Fruit fly (Drosophila melanogaster) whole organism, prepupa: Measurements from ENCODE around the gene CG31068.

Experiments
- Blimp-1 ChIP-seq: fragments of 200-800 bp; sonication (Bioruptor generic); optimal IDR thresholded peaks from 3 replicates; lab custom pipeline; 2017; ENCODE audit warnings: missing biosample characterization, missing genetic modification characterization, mild to moderate bottlenecking, moderate library complexity, missing genetic modification reagents
- CG10631 ChIP-seq: fragments of 200-800 bp; sonication (Bioruptor generic); optimal IDR thresholded peaks from 2 replicates; lab custom pipeline; 2016; ENCODE audit warnings: missing biosample characterization, missing genetic modification characterization
- CG11294 ChIP-seq: fragments of 200-800 bp; sonication (Bioruptor generic); IDR thresholded peaks from 2 replicates; pipeline ENCODE4 v1.3.6; 2022; ENCODE audit warnings: missing biosample characterization, missing genetic modification characterization
- CG11902 ChIP-seq: fragments of 200-800 bp; sonication (Bioruptor generic); optimal IDR thresholded peaks from 3 replicates; lab custom pipeline; 2016; ENCODE audit warnings: missing biosample characterization, missing genetic modification characterization
- CG15336 ChIP-seq: fragments of 200-800 bp; sonication (Bioruptor generic); IDR thresholded peaks from 2 replicates; pipeline ENCODE4 v1.3.6; 2022; ENCODE audit warnings: missing biosample characterization, missing genetic modification characterization
- CG1621 ChIP-seq: fragments of 200-800 bp; sonication (Bioruptor generic); optimal IDR thresholded peaks from 3 replicates; lab custom pipeline; 2018; ENCODE audit warnings: missing biosample characterization, mild to moderate bottlenecking, missing genetic modification characterization
- CG3032 ChIP-seq: fragments of 200-800 bp; optimal IDR thresholded peaks from 2 replicates; lab custom pipeline; 2019; ENCODE audit warnings: missing biosample characterization, mild to moderate bottlenecking, missing genetic modification characterization, moderate library complexity
- CG31627 ChIP-seq: fragments of 200-800 bp; sonication (Bioruptor generic); optimal IDR thresholded peaks from 3 replicates; lab custom pipeline; 2016; ENCODE audit warnings: missing biosample characterization, missing genetic modification characterization
- CG34406 ChIP-seq: fragments of 200-800 bp; sonication (Bioruptor generic); optimal IDR thresholded peaks from 3 replicates; lab custom pipeline; 2016; ENCODE audit warnings: missing biosample characterization, missing genetic modification characterization
- CG6163 ChIP-seq: fragments of 200-800 bp; sonication (Bioruptor generic); IDR thresholded peaks from 3 replicates; pipeline ENCODE4 v1.3.6; 2022; ENCODE audit warnings: missing biosample characterization, missing genetic modification characterization
- CG6792 ChIP-seq: fragments of 200-800 bp; sonication (Bioruptor generic); optimal IDR thresholded peaks from 3 replicates; lab custom pipeline; 2016; ENCODE audit warnings: missing biosample characterization, missing genetic modification characterization
- CG6808 ChIP-seq: fragments of 200-800 bp; sonication (Bioruptor generic); optimal IDR thresholded peaks from 3 replicates; lab custom pipeline; 2017; ENCODE audit warnings: missing biosample characterization, missing genetic modification characterization, mild to moderate bottlenecking, moderate library complexity, missing genetic modification reagents
- CG6854 ChIP-seq: fragments of 200-800 bp; sonication (Bioruptor generic); optimal IDR thresholded peaks from 2 replicates; lab custom pipeline; 2017; ENCODE audit warnings: missing biosample characterization, mild to moderate bottlenecking, missing genetic modification characterization
- CG7368 ChIP-seq: fragments of 200-800 bp; sonication (Bioruptor generic); optimal IDR thresholded peaks from 3 replicates; lab custom pipeline; 2016; ENCODE audit warnings: missing biosample characterization, missing genetic modification characterization
- CG8119 ChIP-seq: fragments of 200-800 bp; sonication (Bioruptor generic); IDR thresholded peaks from 3 replicates; pipeline ENCODE4 v1.3.6; 2022; ENCODE audit warnings: missing biosample characterization, missing genetic modification characterization
- Eip75B ChIP-seq: fragments of 200-800 bp; sonication (Bioruptor generic); optimal IDR thresholded peaks from 3 replicates; lab custom pipeline; 2016; ENCODE audit warnings: missing biosample characterization, missing genetic modification characterization
- Eip78C ChIP-seq: fragments of 200-800 bp; sonication (Bioruptor generic); peaks from one replicate; lab custom pipeline; 2016; ENCODE audit warnings: missing biosample characterization, missing genetic modification characterization
- Ets21C ChIP-seq: fragments of 200-800 bp; sonication (Bioruptor generic); optimal IDR thresholded peaks from 3 replicates; lab custom pipeline; 2016; ENCODE audit warnings: missing biosample characterization, missing genetic modification characterization
- Ets96B ChIP-seq: fragments of 200-800 bp; optimal IDR thresholded peaks from 2 replicates; lab custom pipeline; 2019; ENCODE audit warnings: missing biosample characterization, mild to moderate bottlenecking, missing genetic modification characterization, moderate library complexity
- Gug ChIP-seq: fragments of 200-800 bp; sonication (Bioruptor generic); IDR thresholded peaks from 2 replicates; pipeline ENCODE4 v1.3.6; 2022; ENCODE audit warnings: missing biosample characterization, missing genetic modification characterization
- Hr38 ChIP-seq: sonication (Bioruptor generic); optimal IDR thresholded peaks from 2 replicates; lab custom pipeline; 2016; ENCODE audit warnings: missing biosample characterization, missing genetic modification characterization
- Hr39 ChIP-seq: fragments of 200-800 bp; sonication (Bioruptor generic); optimal IDR thresholded peaks from 2 replicates; lab custom pipeline; 2016; ENCODE audit warnings: missing biosample characterization, missing genetic modification characterization
- Hr4 ChIP-seq: fragments of 200-800 bp; sonication (Bioruptor generic); optimal IDR thresholded peaks from 3 replicates; lab custom pipeline; 2016; ENCODE audit warnings: missing biosample characterization, missing genetic modification characterization
- Lpt ChIP-seq: fragments of 200-800 bp; sonication (Bioruptor generic); optimal IDR thresholded peaks from 3 replicates; lab custom pipeline; 2016; ENCODE audit warnings: missing biosample characterization, missing genetic modification characterization
- Met ChIP-seq: fragments of 200-800 bp; sonication (Bioruptor generic); optimal IDR thresholded peaks from 3 replicates; lab custom pipeline; 2016; ENCODE audit warnings: missing biosample characterization, missing genetic modification characterization
- OdsH ChIP-seq: fragments of 200-800 bp; sonication (Bioruptor generic); optimal IDR thresholded peaks from 3 replicates; lab custom pipeline; 2016; ENCODE audit warnings: missing biosample characterization, missing genetic modification characterization
- Smox ChIP-seq: fragments of 200-800 bp; sonication (Bioruptor generic); optimal IDR thresholded peaks from 3 replicates; lab custom pipeline; 2016; ENCODE audit warnings: missing biosample characterization, missing genetic modification characterization
- Sox102F ChIP-seq: fragments of 200-800 bp; sonication (Bioruptor generic); optimal IDR thresholded peaks from 2 replicates; lab custom pipeline; 2016; ENCODE audit warnings: missing biosample characterization, mild to moderate bottlenecking, missing genetic modification characterization
- Sox14 ChIP-seq: fragments of 200-800 bp; sonication (Bioruptor generic); optimal IDR thresholded peaks from 3 replicates; lab custom pipeline; 2016; ENCODE audit warnings: missing biosample characterization, missing genetic modification characterization
- acj6 ChIP-seq: fragments of 200-800 bp; sonication (Bioruptor generic); optimal IDR thresholded peaks from 3 replicates; lab custom pipeline; 2016; ENCODE audit warnings: missing biosample characterization, missing genetic modification characterization
- dac ChIP-seq: fragments of 200-800 bp; sonication (Bioruptor generic); optimal IDR thresholded peaks from 2 replicates; lab custom pipeline; 2017; ENCODE audit warnings: missing biosample characterization, mild to moderate bottlenecking, missing genetic modification characterization
- dsx ChIP-seq: fragments of 200-800 bp; optimal IDR thresholded peaks from 3 replicates; lab custom pipeline; 2019; ENCODE audit warnings: missing biosample characterization, mild to moderate bottlenecking, missing genetic modification characterization, moderate library complexity; ENCODE audit not compliant: poor library complexity, severe bottlenecking
- esn ChIP-seq: fragments of 200-800 bp; sonication (Bioruptor generic); optimal IDR thresholded peaks from 2 replicates; lab custom pipeline; 2016; ENCODE audit warnings: missing biosample characterization, mild to moderate bottlenecking, missing genetic modification characterization, moderate library complexity
- fd59A ChIP-seq: fragments of 200-800 bp; sonication (Bioruptor generic); optimal IDR thresholded peaks from 2 replicates; lab custom pipeline; 2017; ENCODE audit warnings: missing biosample characterization, mild to moderate bottlenecking, missing genetic modification characterization, missing genetic modification reagents
- fd85E ChIP-seq: fragments of 200-800 bp; sonication (Bioruptor generic); optimal IDR thresholded peaks from 3 replicates; lab custom pipeline; 2016; ENCODE audit warnings: missing biosample characterization, missing genetic modification characterization
- fkh ChIP-seq: fragments of 200-800 bp; sonication (Bioruptor generic); optimal IDR thresholded peaks from 3 replicates; lab custom pipeline; 2017; ENCODE audit warnings: missing biosample characterization, mild to moderate bottlenecking, missing genetic modification characterization, moderate library complexity
- lz ChIP-seq: fragments of 200-800 bp; sonication (Bioruptor generic); optimal IDR thresholded peaks from 3 replicates; lab custom pipeline; 2016; ENCODE audit warnings: missing biosample characterization, missing genetic modification characterization
- net ChIP-seq: fragments of 200-800 bp; sonication (Bioruptor generic); optimal IDR thresholded peaks from 3 replicates; lab custom pipeline; 2016; ENCODE audit warnings: missing biosample characterization, missing genetic modification characterization
- pdm3 ChIP-seq: fragments of 200-800 bp; sonication (Bioruptor generic); optimal IDR thresholded peaks from 3 replicates; lab custom pipeline; 2016; ENCODE audit warnings: missing biosample characterization, missing genetic modification characterization
- salr ChIP-seq, 2 experiments: fragments of 200-800 bp; sonication (Bioruptor generic); optimal IDR thresholded peaks; 3 replicates each; lab custom pipeline; 2016 to 2018; ENCODE audit warnings: missing biosample characterization in 2 of 2, missing genetic modification characterization in 2 of 2, mild to moderate bottlenecking in 1 of 2
- spab ChIP-seq: fragments of 200-800 bp; sonication (Bioruptor generic); optimal IDR thresholded peaks from 2 replicates; lab custom pipeline; 2017; ENCODE audit warnings: missing biosample characterization, mild to moderate bottlenecking, missing genetic modification characterization, missing genetic modification reagents
- svp ChIP-seq: fragments of 200-800 bp; sonication (Bioruptor generic); peaks from one replicate; lab custom pipeline; 2016; ENCODE audit warnings: missing biosample characterization, missing genetic modification characterization
- topi ChIP-seq: fragments of 200-800 bp; sonication (Bioruptor generic); optimal IDR thresholded peaks from 3 replicates; lab custom pipeline; 2016; ENCODE audit warnings: missing biosample characterization, missing genetic modification characterization
- vri ChIP-seq: fragments of 200-800 bp; sonication (Bioruptor generic); optimal IDR thresholded peaks from 3 replicates; lab custom pipeline; 2016; ENCODE audit warnings: missing biosample characterization, mild to moderate bottlenecking, missing genetic modification characterization

CG31068 gene

dm6 chr3R:27253136-27253920 is 19.8 kb downstream of the CG31068 start, which contains the start of gene pll (continued):
- TF ChIP-seq pdm3 (GFP tag; lab: Kevin White, UChicago) (no peak), Smox (GFP tag; lab: Kevin White, UChicago) (peak; percentile 78), OdsH (GFP tag; lab: Kevin White, UChicago) (no peak), Ets96B (tag; lab: Kevin White, UChicago) (peak; percentile 73), fd85E (no peak), CG8119 (GFP tag; lab: Robert Waterston, UW) (peak; percentile 75), CG11902 (GFP tag; lab: Kevin White, UChicago) (peak; percentile 75), Hr39 (peak; percentile 81), Eip75B (GFP tag; lab: Kevin White, UChicago) (no peak), dac (no peak), CG3032 (tag; lab: Kevin White, UChicago) (peak; percentile 80), CG7368 (GFP tag; lab: Kevin White, UChicago) (no peak), vri (GFP tag; lab: Kevin White, UChicago) (no peak), Lpt (GFP tag; lab: Kevin White, UChicago) (peak; percentile 54), esn (GFP tag; lab: Kevin White, UChicago) (peak; percentile 85), svp (GFP tag; lab: Kevin White, UChicago) (peak; percentile 94), CG11294 (GFP tag; lab: Robert Waterston, UW) (peak; percentile 70; the same call in 1 of the 2 replicates), CG6808 (no peak), fkh (peak; percentile 17), CG31627 (GFP tag; lab: Kevin White, UChicago) (peak; percentile 85), lz (GFP tag; lab: Kevin White, UChicago) (peak; percentile 80), CG1621 (no peak), dsx (GFP tag; lab: Kevin White, UChicago) (peak; percentile 65), spab (no peak), CG6163 (GFP tag; lab: Robert Waterston, UW) (peak; percentile 91), CG6854 (GFP tag; lab: Kevin White, UChicago) (no peak), salr (GFP tag; optimal IDR thresholded peaks at IDR 0.05; lab: Kevin White, UChicago) (no peak)

- no peak for TF ChIP-seq acj6 (GFP tag; lab: Kevin White, UChicago)
- peak; percentile 42 for TF ChIP-seq Eip78C (GFP tag; lab: Kevin White, UChicago)
- TF ChIP-seq pdm3 (GFP tag; lab: Kevin White, UChicago): no peak
- TF ChIP-seq Ets96B (tag; lab: Kevin White, UChicago): no peak
- no peak for TF ChIP-seq net (GFP tag; lab: Kevin White, UChicago)
- TF ChIP-seq CG6808: no peak
- no peak for TF ChIP-seq dsx (GFP tag; lab: Kevin White, UChicago)
- TF ChIP-seq fkh: peak; percentile 47
- no peak for TF ChIP-seq Smox (GFP tag; lab: Kevin White, UChicago)
- TF ChIP-seq Blimp-1 (GFP tag; lab: Kevin White, UChicago): no peak
- no peak for TF ChIP-seq CG15336 (GFP tag; lab: Robert Waterston, UW)
- TF ChIP-seq salr (GFP tag; optimal IDR thresholded peaks at IDR 0.05; lab: Kevin White, UChicago): no peak
- no peak for TF ChIP-seq fd59A (GFP tag; lab: Kevin White, UChicago)
Observed at dm6 chr3R:27253921-27254376, 20.5 kb downstream of the CG31068 start.

dm6 chr3R:27263434-27264215 is 30.1 kb downstream of the CG31068 start, which contains the start of gene woc:
Gene woc (minus strand): TSS chr3R:27264055.
- peak; percentile 27 for TF ChIP-seq Ets21C (GFP tag; lab: Kevin White, UChicago)
- TF ChIP-seq CG34406 (GFP tag; lab: Kevin White, UChicago): peak; percentile 67
- TF ChIP-seq CG10631: peak; percentile 57
- TF ChIP-seq net (GFP tag; lab: Kevin White, UChicago): peak; percentile 87
- peak; percentile 82 for TF ChIP-seq dac
- TF ChIP-seq Met: no peak
- no peak for TF ChIP-seq Smox (GFP tag; lab: Kevin White, UChicago)
- TF ChIP-seq Sox14 (GFP tag; lab: Kevin White, UChicago): peak; percentile 87
- TF ChIP-seq svp (GFP tag; lab: Kevin White, UChicago): no peak
- peak; percentile 83 for TF ChIP-seq CG8119 (GFP tag; lab: Robert Waterston, UW)
- TF ChIP-seq Hr4: peak; percentile 38
- peak; percentile 77 for TF ChIP-seq Gug
- TF ChIP-seq Sox102F (GFP tag; lab: Kevin White, UChicago): no peak
- peak; percentile 76 for TF ChIP-seq CG6792 (GFP tag; lab: Kevin White, UChicago)
- TF ChIP-seq fd85E: peak; percentile 42
- TF ChIP-seq CG11294 (GFP tag; lab: Robert Waterston, UW): peak; percentile 73
- TF ChIP-seq Hr38 (GFP tag; lab: Kevin White, UChicago): peak; percentile 4
- peak; percentile 60 for TF ChIP-seq Ets96B (tag; lab: Kevin White, UChicago)
- peak; percentile 69 for TF ChIP-seq Eip75B (GFP tag; lab: Kevin White, UChicago)
- TF ChIP-seq topi (GFP tag; lab: Kevin White, UChicago): peak; percentile 80
